Worm (Caenorhabditis elegans) whole organism, mixed stage, embryonic: Measurements from ENCODE around the gene str-233.

Source experiments
- M03D4.4 ChIP-seq: sonication (generic microtip); optimal IDR thresholded peaks from 2 replicates; lab custom pipeline; 2017; ENCODE audit warnings: mild to moderate bottlenecking, missing genetic modification characterization, missing compliant biosample characterization
- ceh-39 ChIP-seq: fragments of 150-350 bp; optimal IDR thresholded peaks from 2 replicates; lab custom pipeline; 2014; ENCODE audit warnings: missing biosample characterization, missing genetic modification characterization
- ces-1 ChIP-seq: fragments of 150-350 bp; optimal IDR thresholded peaks from 2 replicates; lab custom pipeline; 2014; ENCODE audit warnings: missing biosample characterization, missing genetic modification reagents, missing genetic modification characterization
- elt-3 ChIP-seq: fragments of 150-350 bp; optimal IDR thresholded peaks from 2 replicates; lab custom pipeline; 2014; ENCODE audit warnings: missing biosample characterization, missing genetic modification characterization
- ham-2 ChIP-seq: fragments of 200-800 bp; sonication (Bioruptor generic); optimal IDR thresholded peaks from 2 replicates; lab custom pipeline; 2018; ENCODE audit warnings: mild to moderate bottlenecking, missing genetic modification characterization, missing compliant biosample characterization
- lsy-2 ChIP-seq: fragments of 150-350 bp; optimal IDR thresholded peaks from 2 replicates; lab custom pipeline; 2014; ENCODE audit warnings: missing biosample characterization, missing genetic modification characterization
- nhr-12 ChIP-seq: fragments of 150-350 bp; optimal IDR thresholded peaks from 2 replicates; lab custom pipeline; 2014; ENCODE audit warnings: missing biosample characterization, missing genetic modification characterization
- nhr-237 ChIP-seq: fragments of 150-350 bp; optimal IDR thresholded peaks from 2 replicates; lab custom pipeline; 2014; ENCODE audit warnings: missing biosample characterization, missing genetic modification characterization
- nhr-28 ChIP-seq: fragments of 150-350 bp; optimal IDR thresholded peaks from 2 replicates; lab custom pipeline; 2014; ENCODE audit warnings: missing biosample characterization, missing genetic modification characterization
- pha-4 ChIP-seq: fragments of 150-350 bp; optimal IDR thresholded peaks from 2 replicates; lab custom pipeline; 2018; ENCODE audit warnings: missing biosample characterization, missing genetic modification reagents, missing genetic modification characterization
- snpc-4 ChIP-seq: fragments of 150-350 bp; optimal IDR thresholded peaks from 2 replicates; lab custom pipeline; 2014; ENCODE audit warnings: missing biosample characterization, missing genetic modification characterization
- unc-62 ChIP-seq: fragments of 150-350 bp; optimal IDR thresholded peaks from 2 replicates; lab custom pipeline; 2014; ENCODE audit warnings: missing biosample characterization, missing genetic modification reagents, missing genetic modification characterization
- ztf-11 ChIP-seq: fragments of 150-350 bp; optimal IDR thresholded peaks from 2 replicates; lab custom pipeline; 2014; ENCODE audit warnings: missing biosample characterization, missing genetic modification characterization

ce11 chrV:16023559-16023958 is 14.1 kb upstream of the str-233 start:
- TF ChIP-seq nhr-237 (no peak), snpc-4 (tag; lab: Kevin White, UChicago) (no peak), lsy-2 (no peak), ces-1 (GFP tag; lab: Kevin White, UChicago) (no peak), unc-62 (GFP tag; lab: Kevin White, UChicago) (no peak), ztf-11 (no peak), nhr-28 (no peak), nhr-12 (tag; lab: Kevin White, UChicago) (no peak), ham-2 (no peak), M03D4.4 (tag; lab: Kevin White, UChicago) (no peak), elt-3 (tag; lab: Kevin White, UChicago) (no peak), pha-4 (no peak), ceh-39 (tag; lab: Kevin White, UChicago) (no peak)
